Fruit fly (Drosophila melanogaster) whole organism, embryonic: ENCODE data around the gene CG9254.

Source experiments
- Bteb2 ChIP-seq: fragments of 200-800 bp; sonication (Bioruptor generic); optimal IDR thresholded peaks from 2 replicates; lab custom pipeline; 2016; ENCODE audit warnings: missing biosample characterization, missing genetic modification characterization
- CG1024 ChIP-seq: fragments of 200-800 bp; sonication (Bioruptor generic); IDR thresholded peaks from 2 replicates; pipeline ENCODE4 v1.3.6; 2022; ENCODE audit warnings: missing biosample characterization, missing genetic modification characterization
- CG10565 ChIP-seq: fragments of 200-800 bp; sonication (Bioruptor generic); optimal IDR thresholded peaks from 3 replicates; lab custom pipeline; 2016; ENCODE audit warnings: missing biosample characterization, mild to moderate bottlenecking, missing genetic modification characterization
- CG11093 ChIP-seq: fragments of 200-800 bp; sonication (Bioruptor generic); IDR thresholded peaks from 3 replicates; pipeline ENCODE4 v1.3.6; 2022; ENCODE audit warnings: missing biosample characterization, missing genetic modification characterization
- CG11398 ChIP-seq: fragments of 200-800 bp; sonication (Bioruptor generic); optimal IDR thresholded peaks from 2 replicates; lab custom pipeline; 2016; ENCODE audit warnings: missing biosample characterization, missing genetic modification characterization
- CG11560 ChIP-seq: fragments of 200-800 bp; sonication (Bioruptor generic); IDR thresholded peaks from 3 replicates; pipeline ENCODE4 v1.3.6; 2022; ENCODE audit warnings: missing biosample characterization, missing genetic modification characterization
- CG12236 ChIP-seq: fragments of 200-800 bp; sonication (Bioruptor generic); optimal IDR thresholded peaks from 2 replicates; lab custom pipeline; 2016; ENCODE audit warnings: missing biosample characterization, missing genetic modification characterization
- CG12299 ChIP-seq: fragments of 200-800 bp; sonication (Bioruptor generic); optimal IDR thresholded peaks from 2 replicates; lab custom pipeline; 2018; ENCODE audit warnings: missing biosample characterization, mild to moderate bottlenecking, missing genetic modification characterization
- CG12942 ChIP-seq: fragments of 200-800 bp; sonication (Bioruptor generic); optimal IDR thresholded peaks from 3 replicates; lab custom pipeline; 2016; ENCODE audit warnings: missing biosample characterization, missing genetic modification characterization
- CG13123 ChIP-seq: fragments of 200-800 bp; sonication (Bioruptor generic); optimal IDR thresholded peaks from 2 replicates; lab custom pipeline; 2016; ENCODE audit warnings: missing biosample characterization, missing genetic modification characterization
- CG13775 ChIP-seq: fragments of 200-800 bp; sonication (Bioruptor generic); optimal IDR thresholded peaks from 3 replicates; lab custom pipeline; 2017; ENCODE audit warnings: missing biosample characterization, mild to moderate bottlenecking, missing genetic modification characterization
- CG13894 ChIP-seq: fragments of 200-800 bp; sonication (Bioruptor generic); optimal IDR thresholded peaks from 3 replicates; lab custom pipeline; 2018; ENCODE audit warnings: missing biosample characterization, mild to moderate bottlenecking, missing genetic modification characterization, moderate library complexity
- CG16779 ChIP-seq: fragments of 200-800 bp; sonication (Bioruptor generic); IDR thresholded peaks from 2 replicates; pipeline ENCODE4 v1.3.6; 2022; ENCODE audit warnings: missing biosample characterization, missing genetic modification characterization
- CG16863 ChIP-seq: fragments of 200-800 bp; sonication (Bioruptor generic); optimal IDR thresholded peaks from 3 replicates; lab custom pipeline; 2016; ENCODE audit warnings: missing biosample characterization, missing genetic modification characterization
- CG17802 ChIP-seq: fragments of 200-800 bp; sonication (Bioruptor generic); optimal IDR thresholded peaks from 2 replicates; lab custom pipeline; 2018; ENCODE audit warnings: missing biosample characterization, mild to moderate bottlenecking, missing genetic modification characterization, moderate library complexity
- CG2116 ChIP-seq: fragments of 200-800 bp; sonication (Bioruptor generic); optimal IDR thresholded peaks from 3 replicates; lab custom pipeline; 2018; ENCODE audit warnings: missing biosample characterization, mild to moderate bottlenecking, missing genetic modification characterization
- CG2199 ChIP-seq: fragments of 200-800 bp; sonication (Bioruptor generic); IDR thresholded peaks from 3 replicates; pipeline ENCODE4 v1.3.6; 2022; ENCODE audit warnings: missing biosample characterization, missing genetic modification characterization
- CG2712 ChIP-seq: fragments of 200-800 bp; optimal IDR thresholded peaks from 3 replicates; lab custom pipeline; 2019; ENCODE audit warnings: missing biosample characterization, mild to moderate bottlenecking, missing genetic modification characterization, moderate library complexity
- CG32532 ChIP-seq: fragments of 200-800 bp; sonication (Bioruptor generic); IDR thresholded peaks from 2 replicates; pipeline ENCODE4 v1.3.6; 2022; ENCODE audit warnings: missing biosample characterization, missing genetic modification characterization
- CG3726 ChIP-seq: fragments of 200-800 bp; sonication (Bioruptor generic); IDR thresholded peaks from 3 replicates; pipeline ENCODE4, ENCODE4 v1.3.6; 2022; ENCODE audit warnings: missing biosample characterization, missing genetic modification characterization
- CG3847 ChIP-seq: fragments of 200-800 bp; sonication (Bioruptor generic); IDR thresholded peaks from 2 replicates; pipeline ENCODE4 v1.3.6; 2022; ENCODE audit warnings: missing biosample characterization, missing genetic modification characterization
- CG4854 ChIP-seq: fragments of 200-800 bp; sonication (Bioruptor generic); optimal IDR thresholded peaks from 2 replicates; lab custom pipeline; 2016; ENCODE audit warnings: missing biosample characterization, missing genetic modification characterization, inconsistent platforms
- CG6175 ChIP-seq: fragments of 200-800 bp; sonication (Bioruptor generic); IDR thresholded peaks from 3 replicates; pipeline ENCODE4 v1.3.6; 2022; ENCODE audit warnings: missing biosample characterization, missing genetic modification characterization
- CG6765 ChIP-seq: fragments of 200-800 bp; sonication (Bioruptor generic); optimal IDR thresholded peaks from 3 replicates; lab custom pipeline; 2017; ENCODE audit warnings: missing biosample characterization, mild to moderate bottlenecking, missing genetic modification characterization
- CG7839 ChIP-seq: fragments of 200-800 bp; sonication (Bioruptor generic); optimal IDR thresholded peaks from 3 replicates; lab custom pipeline; 2018; ENCODE audit warnings: missing biosample characterization, mild to moderate bottlenecking, missing genetic modification characterization, moderate library complexity
- CG9797 ChIP-seq: fragments of 200-800 bp; sonication (Bioruptor generic); optimal IDR thresholded peaks from 3 replicates; lab custom pipeline; 2018; ENCODE audit warnings: missing biosample characterization, mild to moderate bottlenecking, missing genetic modification characterization
- Deaf1 ChIP-seq: fragments of 200-800 bp; optimal IDR thresholded peaks from 3 replicates; lab custom pipeline; 2019; ENCODE audit warnings: missing biosample characterization, mild to moderate bottlenecking, missing genetic modification characterization, moderate library complexity
- Doc2 ChIP-seq: fragments of 200-800 bp; sonication (Bioruptor generic); IDR thresholded peaks from 2 replicates; pipeline ENCODE4 v1.3.6; 2022; ENCODE audit warnings: missing biosample characterization, missing genetic modification characterization
- Dp ChIP-seq: fragments of 200-800 bp; sonication (Bioruptor generic); optimal IDR thresholded peaks from 2 replicates; lab custom pipeline; 2018; ENCODE audit warnings: missing biosample characterization, mild to moderate bottlenecking, missing genetic modification characterization, moderate library complexity
- Drgx ChIP-seq: fragments of 200-800 bp; sonication (Bioruptor generic); IDR thresholded peaks from 2 replicates; pipeline ENCODE4 v1.3.6; 2022; ENCODE audit warnings: missing biosample characterization, missing genetic modification characterization
- Gug ChIP-seq: fragments of 200-800 bp; sonication (Bioruptor generic); IDR thresholded peaks from 4 replicates; pipeline ENCODE4 v1.3.6; 2022; ENCODE audit warnings: missing biosample characterization, missing genetic modification characterization
- Hand ChIP-seq: fragments of 200-800 bp; sonication (Bioruptor generic); optimal IDR thresholded peaks from 2 replicates; lab custom pipeline; 2017; ENCODE audit warnings: mild to moderate bottlenecking, missing biosample characterization, missing genetic modification reagents, missing genetic modification characterization
- Hr39 ChIP-seq: fragments of >200 bp; optimal IDR thresholded peaks from 2 replicates; lab custom pipeline; 2017
- Hsf ChIP-seq: fragments of 200-800 bp; sonication (Bioruptor generic); optimal IDR thresholded peaks from 3 replicates; lab custom pipeline; 2016; ENCODE audit warnings: missing biosample characterization, missing genetic modification characterization
- NFAT ChIP-seq: fragments of 200-800 bp; sonication (Bioruptor generic); IDR thresholded peaks from 2 replicates; pipeline ENCODE4 v1.3.6; 2022; ENCODE audit warnings: missing biosample characterization, missing genetic modification characterization
- Side ChIP-seq: fragments of 200-800 bp; sonication (Bioruptor generic); optimal IDR thresholded peaks from 2 replicates; lab custom pipeline; 2016; ENCODE audit warnings: missing biosample characterization, missing genetic modification characterization
- Sry-β ChIP-seq: fragments of 200-800 bp; sonication (Bioruptor generic); optimal IDR thresholded peaks from 2 replicates; lab custom pipeline; 2018; ENCODE audit warnings: missing biosample characterization, mild to moderate bottlenecking, missing genetic modification characterization, moderate library complexity
- cas ChIP-seq: fragments of 200-800 bp; sonication (Bioruptor generic); IDR thresholded peaks from 2 replicates; pipeline ENCODE4 v1.3.6; 2022; ENCODE audit warnings: missing biosample characterization, missing genetic modification characterization
- caup ChIP-seq: fragments of 200-800 bp; sonication (Bioruptor generic); optimal IDR thresholded peaks from 3 replicates; lab custom pipeline; 2017; ENCODE audit warnings: missing biosample characterization, mild to moderate bottlenecking, missing genetic modification characterization, moderate library complexity; ENCODE audit not compliant: severe bottlenecking
- chif ChIP-seq, 2 experiments: fragments of 200-800 bp; sonication (Bioruptor generic); optimal IDR thresholded peaks; 3 replicates each; lab custom pipeline; 2016; ENCODE audit warnings: missing biosample characterization in 2 of 2, missing genetic modification characterization in 2 of 2
- croc ChIP-seq: fragments of 200-800 bp; sonication (Bioruptor generic); conservative IDR thresholded peaks from 3 replicates; pipeline ENCODE4 v1.3.6; 2022; ENCODE audit warnings: missing biosample characterization, missing genetic modification characterization
- en ChIP-seq: fragments of 200-800 bp; sonication (Bioruptor generic); optimal IDR thresholded peaks from 2 replicates; lab custom pipeline; 2016; ENCODE audit warnings: missing biosample characterization, missing genetic modification characterization
- eve ChIP-seq, 2 experiments: fragments of >200 bp; optimal IDR thresholded peaks; 2 replicates each; lab custom pipeline; 2017; ENCODE audit warnings: missing biosample characterization in 2 of 2, missing genetic modification characterization in 2 of 2
- ham ChIP-seq: fragments of 200-800 bp; sonication (Bioruptor generic); IDR thresholded peaks from 2 replicates; pipeline ENCODE4 v1.3.6; 2022; ENCODE audit warnings: missing biosample characterization, missing genetic modification characterization
- hkb ChIP-seq, 2 experiments: fragments of 200-800 bp in 1 of 2; fragments of >200 bp in 1 of 2; sonication (Bioruptor generic) in 1 of 2; IDR thresholded peaks in 1 of 2; optimal IDR thresholded peaks in 1 of 2; 2 replicates each; pipeline versions ENCODE4 v1.3.6 to Lab custom; 2017 to 2022; ENCODE audit warnings: missing biosample characterization in 1 of 2, missing genetic modification characterization in 1 of 2
- insv ChIP-seq, 2 experiments: fragments of 200-800 bp; sonication (Bioruptor generic); optimal IDR thresholded peaks; 3 replicates each; lab custom pipeline; 2016 to 2018; ENCODE audit warnings: missing biosample characterization in 2 of 2, missing genetic modification characterization in 2 of 2
- jigr1 ChIP-seq: fragments of 200-800 bp; sonication (Bioruptor generic); IDR thresholded peaks from 3 replicates; pipeline ENCODE4 v1.3.6; 2022; ENCODE audit warnings: missing biosample characterization, missing genetic modification characterization
- knrl ChIP-seq: fragments of 200-800 bp; sonication (Bioruptor generic); IDR thresholded peaks from 3 replicates; pipeline ENCODE4 v1.3.6; 2022; ENCODE audit warnings: missing biosample characterization, missing genetic modification characterization; ENCODE audit not compliant: partially characterized antibody
- mirr ChIP-seq: fragments of 200-800 bp; sonication (Bioruptor generic); optimal IDR thresholded peaks from 3 replicates; lab custom pipeline; 2018; ENCODE audit warnings: missing biosample characterization, mild to moderate bottlenecking, missing genetic modification characterization
- org-1 ChIP-seq: fragments of 200-800 bp; sonication (Bioruptor generic); optimal IDR thresholded peaks from 2 replicates; lab custom pipeline; 2017; ENCODE audit warnings: missing biosample characterization, missing genetic modification characterization
- sens ChIP-seq: fragments of 200-800 bp; sonication (Bioruptor generic); peaks from one replicate; lab custom pipeline; 2016; ENCODE audit warnings: missing biosample characterization, missing genetic modification characterization
- sna ChIP-seq: fragments of 200-800 bp; sonication (Bioruptor generic); IDR thresholded peaks from 2 replicates; pipeline ENCODE4 v1.3.6; 2022; ENCODE audit warnings: missing biosample characterization, missing genetic modification characterization; ENCODE audit not compliant: partially characterized antibody
- vvl ChIP-seq: fragments of 200-800 bp; sonication (Bioruptor generic); IDR thresholded peaks from 2 replicates; pipeline ENCODE4 v1.3.6; 2022; ENCODE audit warnings: missing biosample characterization, missing genetic modification characterization

CG9254 gene

dm6 chr2L:13545678-13546077 lies 51.3 kb downstream of the CG9254 start:
- TF ChIP-seq mirr (GFP tag; lab: Kevin White, UChicago) (no peak), en (no peak), Side (GFP tag; lab: Kevin White, UChicago) (no peak), CG6765 (GFP tag; lab: Kevin White, UChicago) (no peak), insv (GFP tag; optimal IDR thresholded peaks at IDR 0.05; lab: Kevin White, UChicago) (no peak), sna (GFP tag; lab: Robert Waterston, UW) (no peak), CG4854 (GFP tag; lab: Kevin White, UChicago) (no peak), CG32532 (GFP tag; lab: Robert Waterston, UW) (no peak), CG12299 (tag; lab: Kevin White, UChicago) (no peak), caup (GFP tag; lab: Kevin White, UChicago) (no peak), croc (no peak), NFAT (GFP tag; lab: Robert Waterston, UW) (no peak), chif (GFP tag; optimal IDR thresholded peaks at IDR 0.05; lab: Kevin White, UChicago) (no peak), CG2199 (GFP tag; lab: Robert Waterston, UW) (peak; percentile 89; the same call in 2 of the 3 replicates), Drgx (peak; percentile 59), CG1024 (GFP tag; lab: Robert Waterston, UW) (no peak), ham (GFP tag; lab: Robert Waterston, UW) (no peak), CG3726 (GFP tag; lab: Robert Waterston, UW) (no peak), org-1 (GFP tag; lab: Kevin White, UChicago) (no peak), knrl (GFP tag; lab: Robert Waterston, UW) (no peak), sens (peak; percentile 69), eve (GFP tag; optimal IDR thresholded peaks at IDR 0.05; lab: Kevin White, UChicago) (no peak), Gug (GFP tag; lab: Robert Waterston, UW) (no peak), Doc2 (GFP tag; lab: Robert Waterston, UW) (no peak), CG10565 (GFP tag; lab: Kevin White, UChicago) (no peak), CG16779 (GFP tag; lab: Robert Waterston, UW) (no peak), Hr39 (lab: Kevin White, UChicago) (no peak), CG13123 (no peak), Deaf1 (tag; lab: Kevin White, UChicago) (peak; percentile 79), Sry-β (GFP tag; lab: Kevin White, UChicago) (no peak), CG7839 (no peak), CG12942 (GFP tag; lab: Kevin White, UChicago) (no peak), CG9797 (no peak), CG13775 (GFP tag; lab: Kevin White, UChicago) (no peak), CG2712 (no peak), Dp (GFP tag; lab: Kevin White, UChicago) (no peak), CG6175 (GFP tag; lab: Robert Waterston, UW) (no peak), CG11398 (GFP tag; lab: Kevin White, UChicago) (no peak), CG12236 (no peak), hkb (optimal IDR thresholded peaks at IDR 0.05; lab: Kevin White, UChicago) (no peak), hkb (GFP tag; IDR thresholded peaks at IDR 0.05; lab: Robert Waterston, UW) (no peak), cas (no peak), CG16863 (GFP tag; lab: Kevin White, UChicago) (no peak), vvl (GFP tag; lab: Robert Waterston, UW) (0 out of 2 replicates have a peak, but pooled peaks have one; percentile 16), CG11093 (GFP tag; lab: Robert Waterston, UW) (no peak), CG11560 (tag; lab: Robert Waterston, UW) (no peak), Hand (no peak), CG17802 (tag; lab: Kevin White, UChicago) (no peak), CG2116 (GFP tag; lab: Kevin White, UChicago) (no peak), Hsf (GFP tag; lab: Kevin White, UChicago) (no peak), Bteb2 (GFP tag; lab: Kevin White, UChicago) (no peak), CG13894 (tag; lab: Kevin White, UChicago) (peak; percentile 92), jigr1 (GFP tag; lab: Robert Waterston, UW) (no peak), CG3847 (no peak)
